Worm (Caenorhabditis elegans): ENCODE measurements around the gene C16C8.27.

The C16C8.27 gene

ce11 chrII:3439842-3440640, 1.4 kb upstream of the C16C8.27 start:
- TF ChIP-seq snpc-4 (tag; optimal IDR thresholded peaks at IDR 0.05) (peak; percentile 59), tlp-1 (tag; optimal IDR thresholded peaks at IDR 0.05) (peak; percentile 57), elt-2 (tag; optimal IDR thresholded peaks at IDR 0.05) (peak; percentile 86), fkh-4 (tag; optimal IDR thresholded peaks at IDR 0.05; ENCODE audit: borderline replicate concordance) (no peak), lin-35 (GFP tag; optimal IDR thresholded peaks at IDR 0.05) (no peak), unc-130 (tag; optimal IDR thresholded peaks at IDR 0.05) (no peak), irx-1 (tag; optimal IDR thresholded peaks at IDR 0.05) (no peak)

- TF ChIP-seq zip-4 (GFP tag; optimal IDR thresholded peaks at IDR 0.05) (no peak), lin-39 (tag; optimal IDR thresholded peaks at IDR 0.05) (no peak), hpl-2 (GFP tag; optimal IDR thresholded peaks at IDR 0.05) (no peak), nhr-90 (tag; optimal IDR thresholded peaks at IDR 0.05; ENCODE audit: poor library complexity) (no peak), unc-86 (tag; optimal IDR thresholded peaks at IDR 0.05) (no peak), nhr-76 (tag; optimal IDR thresholded peaks at IDR 0.05) (no peak)
Observed at ce11 chrII:3440641-3440926, 893 bp upstream of the C16C8.27 start, which contains the start of gene C16C8.17. Gene C16C8.17 (plus strand): TSS chrII:3440827.

ce11 chrII:3443154-3443553, 1.7 kb downstream of the C16C8.27 start, which contains the start of gene C16C8.22:
Gene C16C8.22 (minus strand): TSS chrII:3443254.
- no peak for TF ChIP-seq Y116A8C.19 (tag; optimal IDR thresholded peaks at IDR 0.05; ENCODE audit: borderline replicate concordance)
- TF ChIP-seq C34B4.2 (tag; optimal IDR thresholded peaks at IDR 0.05) = no peak
- TF ChIP-seq nhr-77 (tag; optimal IDR thresholded peaks at IDR 0.05) = no peak
- no peak for TF ChIP-seq lin-14 (GFP tag; optimal IDR thresholded peaks at IDR 0.05)
- TF ChIP-seq pqm-1 (tag; optimal IDR thresholded peaks at IDR 0.05) = no peak
- TF ChIP-seq egl-13 (tag; optimal IDR thresholded peaks at IDR 0.05) = no peak

- TF ChIP-seq ceh-88 (GFP tag; IDR thresholded peaks at IDR 0.05) = no peak
- TF ChIP-seq unc-130 (tag; optimal IDR thresholded peaks at IDR 0.05) = no peak
- no peak for TF ChIP-seq mdl-1 (tag; optimal IDR thresholded peaks at IDR 0.05)
- TF ChIP-seq egl-13 (tag; optimal IDR thresholded peaks at IDR 0.05) = no peak
- TF ChIP-seq fkh-4 (tag; optimal IDR thresholded peaks at IDR 0.05; ENCODE audit: borderline replicate concordance) = no peak
- no peak for TF ChIP-seq ceh-8 (GFP tag; optimal IDR thresholded peaks at IDR 0.05)
- TF ChIP-seq nhr-19 (GFP tag; conservative IDR thresholded peaks at IDR 0.05) = no peak
- TF ChIP-seq ztf-11 (tag; optimal IDR thresholded peaks at IDR 0.05) = no peak
- no peak for TF ChIP-seq nhr-12 (tag; optimal IDR thresholded peaks at IDR 0.05)
- TF ChIP-seq efl-3 (GFP tag; optimal IDR thresholded peaks at IDR 0.05) = no peak
- TF ChIP-seq aly-2 (tag; optimal IDR thresholded peaks at IDR 0.05) = no peak
- TF ChIP-seq hlh-4 (tag; optimal IDR thresholded peaks at IDR 0.05) = no peak
- TF ChIP-seq ceh-63 (GFP tag; optimal IDR thresholded peaks at IDR 0.05) = no peak
- TF ChIP-seq sox-4 (tag; optimal IDR thresholded peaks at IDR 0.05) = no peak
- no peak for TF ChIP-seq pax-3 (tag; optimal IDR thresholded peaks at IDR 0.05)
- TF ChIP-seq jun-1 (tag; optimal IDR thresholded peaks at IDR 0.05) = no peak
Observed at ce11 chrII:3444280-3444679, 2.8 kb downstream of the C16C8.27 start, which contains the start of gene C16C8.4. Gene C16C8.4 (minus strand): TSS chrII:3444380.

ce11 chrII:3445285-3445806, 3.9 kb downstream of the C16C8.27 start, which contains the start of the genes C16C8.5 and C16C8.16:
Gene C16C8.5 (minus strand): TSS chrII:3445385.
Gene C16C8.16 (plus strand): TSS chrII:3445756.
- TF ChIP-seq ceh-82 (tag; optimal IDR thresholded peaks at IDR 0.05) (no peak), fos-1 (tag; optimal IDR thresholded peaks at IDR 0.05) (no peak), C34B4.2 (tag; optimal IDR thresholded peaks at IDR 0.05) (no peak), efl-1 (optimal IDR thresholded peaks at IDR 0.05) (no peak), efl-1 (GFP tag; optimal IDR thresholded peaks at IDR 0.05 in 1 of 2) (no peak), lin-35 (GFP tag; optimal IDR thresholded peaks at IDR 0.05) (no peak), ztf-11 (tag; optimal IDR thresholded peaks at IDR 0.05) (no peak), nhr-28 (tag; optimal IDR thresholded peaks at IDR 0.05) (no peak), ets-5 (GFP tag; IDR thresholded peaks at IDR 0.05) (no peak), lin-13 (GFP tag; optimal IDR thresholded peaks at IDR 0.05) (no peak), fkh-4 (tag; optimal IDR thresholded peaks at IDR 0.05; ENCODE audit: borderline replicate concordance) (no peak)

Measured in whole organism, L1 larva.